Worm (Caenorhabditis elegans) whole organism, young adult: ENCODE results near the gene algn-13.

ENCODE experiments used
- B0019.2 ChIP-seq: fragments of 200-800 bp; sonication (Bioruptor generic); conservative IDR thresholded peaks from 2 replicates; pipeline ENCODE4 v1.3.6; 2022; ENCODE audit warnings: missing genetic modification reagents, missing genetic modification characterization, missing compliant biosample characterization
- B0035.1 ChIP-seq: sonication (generic microtip); optimal IDR thresholded peaks from 2 replicates; lab custom pipeline; 2016; ENCODE audit warnings: missing genetic modification characterization, mild to moderate bottlenecking, missing compliant biosample characterization, missing genotype, missing genetic modification reagents
- C06A6.2 ChIP-seq: fragments of 200-800 bp; sonication (Bioruptor generic); conservative IDR thresholded peaks from 2 replicates; pipeline ENCODE4 v1.3.6; 2022; ENCODE audit warnings: missing genetic modification characterization, missing compliant biosample characterization
- F33H1.4 ChIP-seq: fragments of 200-800 bp; sonication (Bioruptor generic); IDR thresholded peaks from 2 replicates; pipeline ENCODE4 v1.3.6; 2022; ENCODE audit warnings: missing genetic modification reagents, missing genetic modification characterization, missing compliant biosample characterization
- F52B5.7 ChIP-seq: sonication (generic microtip); optimal IDR thresholded peaks from 2 replicates; lab custom pipeline; 2016; ENCODE audit warnings: mild to moderate bottlenecking, missing genetic modification characterization, missing compliant biosample characterization
- K11D2.4 ChIP-seq: fragments of 200-800 bp; sonication (Bioruptor generic); IDR thresholded peaks from 2 replicates; pipeline ENCODE4 v1.3.6; 2022; ENCODE audit warnings: missing genetic modification reagents, missing genetic modification characterization, missing compliant biosample characterization
- K12H6.12 ChIP-seq: fragments of 200-800 bp; sonication (Bioruptor generic); optimal IDR thresholded peaks from 2 replicates; lab custom pipeline; 2018; ENCODE audit warnings: mild to moderate bottlenecking, missing genetic modification characterization, missing compliant biosample characterization
- T07F8.4 ChIP-seq: sonication (generic microtip); optimal IDR thresholded peaks from 2 replicates; lab custom pipeline; 2016; ENCODE audit warnings: mild to moderate bottlenecking, missing genetic modification characterization, moderate library complexity, missing compliant biosample characterization
- Y53F4B.3 ChIP-seq: fragments of 200-800 bp; sonication (Bioruptor generic); IDR thresholded peaks from 2 replicates; pipeline ENCODE4 v1.3.6; 2022; ENCODE audit warnings: missing genetic modification reagents, missing genetic modification characterization, missing compliant biosample characterization
- Y56A3A.18 ChIP-seq: fragments of 200-800 bp; sonication (Bioruptor generic); IDR thresholded peaks from 2 replicates; pipeline ENCODE4 v1.3.6; 2022; ENCODE audit warnings: missing genetic modification reagents, missing genetic modification characterization, missing compliant biosample characterization
- Y67H2A.10 ChIP-seq: fragments of 200-800 bp; sonication (Bioruptor generic); conservative IDR thresholded peaks from 2 replicates; pipeline ENCODE4 v1.3.6; 2022; ENCODE audit warnings: missing genetic modification reagents, missing genetic modification characterization, missing compliant biosample characterization
- akir-1 ChIP-seq: fragments of 200-800 bp; sonication (Bioruptor generic); optimal IDR thresholded peaks from 2 replicates; lab custom pipeline; 2018; ENCODE audit warnings: mild to moderate bottlenecking, missing genetic modification characterization, moderate library complexity, missing compliant biosample characterization
- aptf-2 ChIP-seq: fragments of 200-800 bp; sonication (Bioruptor generic); conservative IDR thresholded peaks from 2 replicates; pipeline ENCODE4 v1.3.6; 2022; ENCODE audit warnings: missing genetic modification reagents, missing genetic modification characterization, missing compliant biosample characterization
- aptf-3 ChIP-seq: fragments of 200-800 bp; sonication (Bioruptor generic); IDR thresholded peaks from 2 replicates; pipeline ENCODE4 v1.3.6; 2022; ENCODE audit warnings: missing genetic modification characterization, missing compliant biosample characterization
- atf-7 ChIP-seq: sonication (generic microtip); optimal IDR thresholded peaks from 2 replicates; lab custom pipeline; 2017; ENCODE audit warnings: mild to moderate bottlenecking, missing genetic modification characterization, missing compliant biosample characterization
- athp-1 ChIP-seq: sonication (generic microtip); optimal IDR thresholded peaks from 2 replicates; lab custom pipeline; 2017; ENCODE audit warnings: mild to moderate bottlenecking, missing genetic modification characterization, missing compliant biosample characterization
- cebp-1 ChIP-seq, 2 experiments: fragments of 200-800 bp in 1 of 2; sonication (Bioruptor generic) in 1 of 2; sonication (generic microtip) in 1 of 2; IDR thresholded peaks in 1 of 2; optimal IDR thresholded peaks in 1 of 2; 2 replicates each; pipeline versions ENCODE4 v1.3.6 to Lab custom; 2017 to 2022; ENCODE audit warnings: missing compliant biosample characterization in 2 of 2, missing genetic modification characterization in 2 of 2, mild to moderate bottlenecking in 1 of 2, missing genetic modification reagents in 1 of 2, moderate library complexity in 1 of 2
- cebp-2 ChIP-seq: fragments of 200-800 bp; sonication (Bioruptor generic); IDR thresholded peaks from 2 replicates; pipeline ENCODE4 v1.3.6; 2022; ENCODE audit warnings: missing genetic modification characterization, missing compliant biosample characterization
- ceh-100 ChIP-seq: fragments of 200-800 bp; sonication (Bioruptor generic); IDR thresholded peaks from 2 replicates; pipeline ENCODE4 v1.3.6; 2022; ENCODE audit warnings: missing genetic modification reagents, missing genetic modification characterization, missing compliant biosample characterization
- die-1 ChIP-seq: sonication (generic microtip); optimal IDR thresholded peaks from 2 replicates; lab custom pipeline; 2016; ENCODE audit warnings: missing genotype, mild to moderate bottlenecking, missing genetic modification characterization, missing compliant biosample characterization
- dpff-1 ChIP-seq: sonication (generic microtip); optimal IDR thresholded peaks from 2 replicates; lab custom pipeline; 2017; ENCODE audit warnings: mild to moderate bottlenecking, missing genetic modification characterization, missing compliant biosample characterization
- efl-1 ChIP-seq: fragments of 150-350 bp; optimal IDR thresholded peaks from 2 replicates; lab custom pipeline; 2014; ENCODE audit warnings: missing biosample characterization, missing genetic modification reagents, missing genetic modification characterization
- egl-44 ChIP-seq: fragments of 200-800 bp; sonication (Bioruptor generic); IDR thresholded peaks from 2 replicates; pipeline ENCODE4 v1.3.6; 2022; ENCODE audit warnings: missing genetic modification reagents, missing genetic modification characterization, missing compliant biosample characterization
- ets-4 ChIP-seq: fragments of 200-800 bp; sonication (Bioruptor generic); optimal IDR thresholded peaks from 2 replicates; lab custom pipeline; 2018; ENCODE audit warnings: mild to moderate bottlenecking, missing genetic modification characterization, missing compliant biosample characterization
- fkh-3 ChIP-seq: sonication (generic microtip); optimal IDR thresholded peaks from 2 replicates; lab custom pipeline; 2016; ENCODE audit warnings: mild to moderate bottlenecking, missing genetic modification characterization, missing compliant biosample characterization
- gei-17 ChIP-seq: fragments of 200-800 bp; sonication (Bioruptor generic); optimal IDR thresholded peaks from 2 replicates; lab custom pipeline; 2018; ENCODE audit warnings: mild to moderate bottlenecking, missing genetic modification characterization, missing compliant biosample characterization
- him-1 ChIP-seq: sonication (generic microtip); optimal IDR thresholded peaks from 2 replicates; lab custom pipeline; 2016; ENCODE audit warnings: missing genotype, missing genetic modification reagents, missing genetic modification characterization, missing compliant biosample characterization
- hrde-1 ChIP-seq: sonication (generic microtip); optimal IDR thresholded peaks from 2 replicates; lab custom pipeline; 2016; ENCODE audit warnings: missing genetic modification characterization, mild to moderate bottlenecking, missing compliant biosample characterization, moderate library complexity, missing genotype, missing genetic modification reagents, borderline replicate concordance
- lag-1 ChIP-seq: fragments of 200-800 bp; sonication (Bioruptor generic); IDR thresholded peaks from 2 replicates; pipeline ENCODE4 v1.3.6; 2022; ENCODE audit warnings: missing genetic modification reagents, missing genetic modification characterization, missing compliant biosample characterization
- let-607 ChIP-seq, 2 experiments: fragments of 200-800 bp in 1 of 2; sonication (Bioruptor generic) in 1 of 2; sonication (generic microtip) in 1 of 2; optimal IDR thresholded peaks; 2 replicates each; lab custom pipeline; 2016 to 2018; ENCODE audit warnings: mild to moderate bottlenecking in 2 of 2, missing compliant biosample characterization in 2 of 2, missing genetic modification characterization in 2 of 2, moderate library complexity in 2 of 2, missing genotype in 1 of 2
- lin-35 ChIP-seq, 3 experiments: fragments of 150-350 bp in 2 of 3; sonication (generic microtip) in 1 of 3; optimal IDR thresholded peaks; 2 replicates each; lab custom pipeline; 2014 to 2018; ENCODE audit warnings: missing biosample characterization in 3 of 3, missing genetic modification characterization in 3 of 3, missing genetic modification reagents in 3 of 3
- lsy-27 ChIP-seq: sonication (generic microtip); optimal IDR thresholded peaks from 2 replicates; lab custom pipeline; 2017; ENCODE audit warnings: missing genetic modification characterization, mild to moderate bottlenecking, missing compliant biosample characterization, antibody characterized with exemption, missing genotype, borderline replicate concordance; ENCODE audit not compliant: insufficient read depth
- madf-8 ChIP-seq: fragments of 200-800 bp; sonication (Bioruptor generic); conservative IDR thresholded peaks from 2 replicates; pipeline ENCODE4 v1.3.6; 2022; ENCODE audit warnings: missing genetic modification reagents, missing genetic modification characterization, missing compliant biosample characterization
- nfyb-1 ChIP-seq: fragments of 200-800 bp; sonication (Bioruptor generic); IDR thresholded peaks from 2 replicates; pipeline ENCODE4 v1.3.6; 2022; ENCODE audit warnings: missing genetic modification reagents, missing genetic modification characterization, missing compliant biosample characterization
- nhr-90 ChIP-seq: sonication (generic microtip); optimal IDR thresholded peaks from 2 replicates; lab custom pipeline; 2016; ENCODE audit warnings: missing genotype, mild to moderate bottlenecking, missing genetic modification characterization, missing compliant biosample characterization
- rcor-1 ChIP-seq: fragments of 200-800 bp; sonication (Bioruptor generic); IDR thresholded peaks from 2 replicates; pipeline ENCODE4 v1.3.6; 2022; ENCODE audit warnings: missing genetic modification reagents, missing genetic modification characterization, missing compliant biosample characterization
- rpc-1 ChIP-seq, 2 experiments: fragments of 150-350 bp in 1 of 2; sonication (generic microtip) in 1 of 2; optimal IDR thresholded peaks; 2 replicates each; lab custom pipeline; 2014 to 2018; ENCODE audit warnings: missing biosample characterization in 1 of 2, missing genetic modification characterization in 1 of 2, missing genetic modification reagents in 1 of 2, missing genotype in 1 of 2
- sdz-38 ChIP-seq: sonication (generic microtip); optimal IDR thresholded peaks from 2 replicates; lab custom pipeline; 2016; ENCODE audit warnings: missing genotype, missing genetic modification characterization, missing compliant biosample characterization
- snpc-3.4 ChIP-seq: sonication (generic microtip); optimal IDR thresholded peaks from 2 replicates; lab custom pipeline; 2017; ENCODE audit warnings: missing genetic modification characterization, mild to moderate bottlenecking, missing compliant biosample characterization, antibody characterized with exemption, moderate library complexity, missing genotype, missing genetic modification reagents
- somi-1 ChIP-seq: fragments of 200-800 bp; sonication (Bioruptor generic); optimal IDR thresholded peaks from 2 replicates; lab custom pipeline; 2018; ENCODE audit warnings: mild to moderate bottlenecking, missing genetic modification characterization, missing compliant biosample characterization
- tlf-1 ChIP-seq: fragments of 200-800 bp; sonication (Bioruptor generic); optimal IDR thresholded peaks from 2 replicates; lab custom pipeline; 2018; ENCODE audit warnings: mild to moderate bottlenecking, missing genetic modification characterization, missing compliant biosample characterization
- unc-130 ChIP-seq: sonication (generic microtip); optimal IDR thresholded peaks from 2 replicates; lab custom pipeline; 2016; ENCODE audit warnings: missing genetic modification reagents, missing genetic modification characterization, missing compliant biosample characterization
- unc-62 ChIP-seq: fragments of 150-350 bp; optimal IDR thresholded peaks from 2 replicates; lab custom pipeline; 2014; ENCODE audit warnings: missing biosample characterization, missing genetic modification reagents, missing genetic modification characterization
- zfh-2 ChIP-seq: fragments of 200-800 bp; sonication (Bioruptor generic); conservative IDR thresholded peaks from 2 replicates; pipeline ENCODE4 v1.3.6; 2022; ENCODE audit warnings: missing genetic modification reagents, missing genetic modification characterization, missing compliant biosample characterization
- zim-3 ChIP-seq: sonication (generic microtip); optimal IDR thresholded peaks from 2 replicates; lab custom pipeline; 2017; ENCODE audit warnings: mild to moderate bottlenecking, missing genetic modification characterization, moderate library complexity, missing compliant biosample characterization
- ztf-28 ChIP-seq: fragments of 200-800 bp; sonication (Bioruptor generic); IDR thresholded peaks from 2 replicates; pipeline ENCODE4 v1.3.6; 2022; ENCODE audit warnings: missing genetic modification reagents, missing genetic modification characterization, missing compliant biosample characterization
- ztf-6 ChIP-seq: fragments of 200-800 bp; sonication (Bioruptor generic); IDR thresholded peaks from 2 replicates; pipeline ENCODE4 v1.3.6; 2022; ENCODE audit warnings: missing genetic modification reagents, missing genetic modification characterization, missing compliant biosample characterization

The algn-13 gene

DNA sequence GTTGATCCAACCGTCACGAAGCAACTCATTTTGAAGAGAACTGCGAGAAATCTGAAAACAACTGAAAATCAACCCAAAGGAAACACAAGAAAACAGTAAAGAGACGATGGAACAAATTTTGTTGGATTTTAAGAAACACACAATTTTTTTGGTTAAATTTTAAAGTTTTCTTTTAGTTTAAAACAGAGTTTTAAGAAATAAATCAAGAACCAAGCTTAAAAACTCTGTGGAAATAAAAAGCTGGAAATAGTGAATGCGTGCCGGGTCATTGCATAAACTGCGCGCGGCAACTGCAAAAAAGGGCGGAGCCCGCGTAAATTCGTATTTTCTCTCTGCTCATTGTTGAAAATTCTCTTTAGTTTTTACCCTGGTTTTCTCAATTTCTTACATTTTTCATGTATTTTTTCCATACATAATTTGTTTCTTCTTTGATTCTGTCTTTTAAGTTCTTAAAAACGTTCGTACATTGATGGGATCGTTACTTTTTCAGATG, at the start of gene algn-13, which contains the start of gene R10D12.13:
Gene algn-13, minus strand, starts transcription at position 51 of the 493 bp plus-strand sequence.
Gene R10D12.13, plus strand, starts transcription at position 491 of the 493 bp plus-strand sequence.
- TF ChIP-seq let-607 (tag; optimal IDR thresholded peaks at IDR 0.05; lab: Kevin White, UChicago) (no peak), zim-3 (no peak), B0019.2 (no peak), ceh-100 (peak; percentile 76), unc-62 (GFP tag; lab: Kevin White, UChicago) (no peak), akir-1 (GFP tag; lab: Kevin White, UChicago) (no peak), ets-4 (GFP tag; lab: Kevin White, UChicago) (no peak), T07F8.4 (no peak), F33H1.4 (peak; percentile 59), Y53F4B.3 (GFP tag; lab: Robert Waterston, UW) (no peak), athp-1 (tag; lab: Kevin White, UChicago) (no peak), K11D2.4 (no peak), tlf-1 (GFP tag; lab: Kevin White, UChicago) (peak; percentile 41), lag-1 (GFP tag; lab: Robert Waterston, UW) (no peak), cebp-2 (GFP tag; lab: Robert Waterston, UW) (no peak), lsy-27 (tag; lab: Kevin White, UChicago) (no peak), gei-17 (no peak), nfyb-1 (GFP tag; lab: Robert Waterston, UW) (peak; percentile 37; the same call in 1 of the 2 replicates), madf-8 (peak; percentile 76), B0035.1 (tag; lab: Kevin White, UChicago) (no peak), dpff-1 (tag; lab: Kevin White, UChicago) (no peak), C06A6.2 (GFP tag; lab: Robert Waterston, UW) (peak; percentile 49; the same call in 1 of the 2 replicates), hrde-1 (tag; lab: Kevin White, UChicago) (peak; percentile 9), Y56A3A.18 (no peak), F52B5.7 (tag; lab: Kevin White, UChicago) (no peak), ztf-6 (GFP tag; lab: Robert Waterston, UW) (no peak), efl-1 (GFP tag; lab: Kevin White, UChicago) (peak; percentile 89), somi-1 (GFP tag; lab: Kevin White, UChicago) (no peak), zfh-2 (no peak), die-1 (no peak), lin-35 (GFP tag; optimal IDR thresholded peaks at IDR 0.05; lab: Kevin White, UChicago) (peak in 2 of 3 experiments; percentile 16 to 68), ztf-28 (GFP tag; lab: Robert Waterston, UW) (0 out of 2 replicates have a peak, but pooled peaks have one; percentile 34), aptf-3 (no peak), nhr-90 (tag; lab: Kevin White, UChicago) (no peak), aptf-2 (GFP tag; lab: Robert Waterston, UW) (no peak), rpc-1 (optimal IDR thresholded peaks at IDR 0.05; lab: Kevin White, UChicago) (peak; percentile 44), rpc-1 (tag; optimal IDR thresholded peaks at IDR 0.05; lab: Kevin White, UChicago) (no peak), sdz-38 (no peak), egl-44 (GFP tag; lab: Robert Waterston, UW) (no peak), unc-130 (GFP tag; lab: Kevin White, UChicago) (peak; percentile 41), cebp-1 (GFP tag; IDR thresholded peaks at IDR 0.05; lab: Robert Waterston, UW) (no peak), cebp-1 (tag; optimal IDR thresholded peaks at IDR 0.05; lab: Kevin White, UChicago) (peak; percentile 65), fkh-3 (tag; lab: Kevin White, UChicago) (no peak), atf-7 (tag; lab: Kevin White, UChicago) (no peak), rcor-1 (GFP tag; lab: Robert Waterston, UW) (peak; percentile 57; the same call in 1 of the 2 replicates), snpc-3.4 (tag; lab: Kevin White, UChicago) (peak; percentile 92), him-1 (tag; lab: Kevin White, UChicago) (no peak), Y67H2A.10 (GFP tag; lab: Robert Waterston, UW) (no peak), K12H6.12 (tag; lab: Kevin White, UChicago) (no peak)
